Worm (Caenorhabditis elegans) whole organism, L1 larva: ENCODE data around the gene meg-3.

Experiments used
- lin-15B ChIP-seq: fragments of 150-350 bp; sonication (generic microtip); optimal IDR thresholded peaks from 3 replicates; lab custom pipeline; 2014; ENCODE audit warnings: missing biosample characterization, missing genetic modification characterization
- lin-35 ChIP-seq, 2 experiments: fragments of 150-350 bp; optimal IDR thresholded peaks; 2 replicates each; lab custom pipeline; 2014; ENCODE audit warnings: missing biosample characterization in 2 of 2, missing genetic modification characterization in 2 of 2, missing genetic modification reagents in 2 of 2

DNA sequence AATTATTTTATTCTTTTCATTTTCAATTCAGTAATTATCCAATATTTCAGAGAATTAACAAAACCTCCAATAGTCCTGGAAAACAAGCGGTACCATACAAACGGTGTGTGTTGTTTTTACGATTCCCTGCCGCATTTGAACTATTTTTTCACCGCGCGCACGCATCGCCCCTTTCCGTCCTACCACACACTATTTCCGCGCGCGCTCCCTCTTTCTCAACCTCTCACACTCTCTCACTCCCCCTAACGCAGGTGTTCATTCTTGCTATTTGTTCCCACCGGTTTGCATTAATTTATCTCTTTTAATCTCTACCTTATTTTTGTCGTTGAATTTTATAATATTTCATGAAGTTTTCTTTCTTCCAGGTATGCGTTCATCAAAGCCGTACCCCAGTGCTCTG is 11.7 kb downstream of the meg-3 start, which contains the start of gene F52D2.12:
- TF ChIP-seq lin-15B (tag; lab: Kevin White, UChicago) = no peak
- no peak for TF ChIP-seq lin-35 (GFP tag; optimal IDR thresholded peaks at IDR 0.05; lab: Kevin White, UChicago)
